Fruit fly (Drosophila melanogaster) whole organism, adult: ENCODE data around the gene CG7059.

Experiments
- CG11617 ChIP-seq: fragments of 200-800 bp; sonication (Bioruptor generic); optimal IDR thresholded peaks from 2 replicates; lab custom pipeline; 2017; ENCODE audit warnings: mild to moderate bottlenecking, missing biosample characterization, missing genetic modification reagents, missing genetic modification characterization
- CG14711 ChIP-seq: fragments of 200-800 bp; sonication (Bioruptor generic); optimal IDR thresholded peaks from 2 replicates; lab custom pipeline; 2018; ENCODE audit warnings: missing biosample characterization, mild to moderate bottlenecking, missing genetic modification characterization, moderate library complexity
- CG33017 ChIP-seq: fragments of 200-800 bp; sonication (Bioruptor generic); optimal IDR thresholded peaks from 2 replicates; lab custom pipeline; 2018; ENCODE audit warnings: missing biosample characterization, mild to moderate bottlenecking, missing genetic modification characterization, moderate library complexity
- CG5204 ChIP-seq: fragments of 200-800 bp; sonication (Bioruptor generic); optimal IDR thresholded peaks from 2 replicates; lab custom pipeline; 2016; ENCODE audit warnings: missing biosample characterization, missing genetic modification characterization
- CG7045 ChIP-seq: fragments of 200-800 bp; sonication (Bioruptor generic); optimal IDR thresholded peaks from 2 replicates; lab custom pipeline; 2017; ENCODE audit warnings: missing biosample characterization, mild to moderate bottlenecking, missing genetic modification characterization
- CG7101 ChIP-seq: fragments of 200-800 bp; sonication (Bioruptor generic); optimal IDR thresholded peaks from 2 replicates; lab custom pipeline; 2018; ENCODE audit warnings: missing biosample characterization, mild to moderate bottlenecking, missing genetic modification characterization, moderate library complexity
- Hr96 ChIP-seq: fragments of 200-800 bp; sonication (Bioruptor generic); optimal IDR thresholded peaks from 2 replicates; lab custom pipeline; 2016; ENCODE audit warnings: missing biosample characterization, missing genetic modification characterization
- Mnt ChIP-seq: fragments of 200-800 bp; sonication (Bioruptor generic); optimal IDR thresholded peaks from 2 replicates; lab custom pipeline; 2016; ENCODE audit warnings: missing biosample characterization, mild to moderate bottlenecking, missing genetic modification characterization
- cnc ChIP-seq, 2 experiments: fragments of >200 bp; optimal IDR thresholded peaks; 2 replicates each; lab custom pipeline; 2017
- kay ChIP-seq: fragments of 200-800 bp; sonication (Bioruptor generic); peaks from one replicate; lab custom pipeline; 2016; ENCODE audit warnings: missing biosample characterization, missing genetic modification characterization, borderline replicate concordance
- ovo ChIP-seq: fragments of 200-800 bp; sonication (Bioruptor generic); optimal IDR thresholded peaks from 2 replicates; lab custom pipeline; 2016; ENCODE audit warnings: missing biosample characterization, missing genetic modification characterization
- tj ChIP-seq: fragments of 200-800 bp; sonication (Bioruptor generic); optimal IDR thresholded peaks from 3 replicates; lab custom pipeline; 2017; ENCODE audit warnings: missing biosample characterization, mild to moderate bottlenecking, missing genetic modification characterization, moderate library complexity

DNA sequence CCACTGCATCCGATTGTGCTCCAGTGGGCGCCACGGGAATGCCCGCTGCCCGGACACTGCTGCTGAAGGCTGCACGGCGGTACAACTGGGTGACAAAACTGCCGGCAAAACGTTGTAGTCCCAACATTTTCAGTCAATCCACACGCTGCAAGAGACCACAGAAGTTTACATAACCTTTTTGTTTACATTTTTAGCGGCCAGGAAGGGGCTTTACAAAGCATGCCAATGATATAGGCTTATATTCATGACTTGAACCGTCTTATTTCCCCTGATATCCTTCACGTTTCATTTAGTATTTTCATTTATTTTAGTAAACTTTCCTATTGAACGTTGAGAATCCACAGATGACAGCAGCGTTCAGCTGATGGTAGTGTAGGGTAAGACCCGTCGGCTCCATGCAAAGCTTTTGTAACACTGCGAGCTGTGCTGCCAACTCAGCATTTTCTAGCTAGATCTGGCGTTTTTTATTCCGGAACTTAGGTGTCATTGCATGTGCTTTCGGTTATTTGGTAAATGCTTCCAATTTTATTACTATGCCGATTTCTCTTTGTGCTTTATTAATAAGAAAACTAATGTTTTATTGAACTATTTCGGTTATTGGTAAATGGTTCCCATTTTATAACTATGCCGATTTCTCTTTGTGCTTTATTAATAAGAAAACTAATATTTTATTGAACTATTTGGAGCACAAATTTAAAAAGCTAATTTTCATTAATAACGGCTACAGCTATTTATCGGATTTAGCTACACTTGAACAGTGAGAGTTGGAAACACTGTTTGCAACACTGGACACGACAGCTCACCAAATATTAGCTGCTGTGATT, 21.2 kb downstream of the CG7059 start, which contains the start of the genes CG13850 and lqfR:
- peak; percentile 85 for TF ChIP-seq CG5204 (GFP tag; lab: Kevin White, UChicago)
- TF ChIP-seq ovo: peak; percentile 80
- TF ChIP-seq CG33017: peak; percentile 61
- peak; percentile 65 for TF ChIP-seq CG14711 (tag; lab: Kevin White, UChicago)
- TF ChIP-seq kay: peak; percentile 95
- TF ChIP-seq CG7045 (GFP tag; lab: Kevin White, UChicago): peak; percentile 69
- peak; percentile 84 for TF ChIP-seq CG11617 (GFP tag; lab: Kevin White, UChicago)
- TF ChIP-seq CG7101 (tag; lab: Kevin White, UChicago): peak; percentile 81
- peak; percentile 77 for TF ChIP-seq Mnt (GFP tag; lab: Kevin White, UChicago)
- peak; percentile 84 for TF ChIP-seq Hr96
- TF ChIP-seq cnc (optimal IDR thresholded peaks at IDR 0.05; lab: Kevin White, UChicago): no peak
- peak; percentile 57 for TF ChIP-seq tj (GFP tag; lab: Kevin White, UChicago)
